Worm (Caenorhabditis elegans) whole organism, L2 larva: ENCODE results near the gene ctsa-3.1.

Experiments used
- blmp-1 ChIP-seq: sonication (generic microtip); optimal IDR thresholded peaks from 2 replicates; lab custom pipeline; 2017; ENCODE audit warnings: missing genetic modification characterization, mild to moderate bottlenecking, missing compliant biosample characterization, antibody characterized with exemption, moderate library complexity; ENCODE audit not compliant: insufficient read depth
- dmd-4 ChIP-seq: sonication (generic microtip); optimal IDR thresholded peaks from 2 replicates; lab custom pipeline; 2017; ENCODE audit warnings: missing biosample characterization, missing genetic modification characterization
- elt-3 ChIP-seq: sonication (generic microtip); optimal IDR thresholded peaks from 2 replicates; lab custom pipeline; 2017; ENCODE audit warnings: missing biosample characterization, missing genetic modification characterization
- lin-39 ChIP-seq: fragments of 150-350 bp; optimal IDR thresholded peaks from 2 replicates; lab custom pipeline; 2014; ENCODE audit warnings: missing biosample characterization, missing genetic modification reagents, missing genetic modification characterization
- lsy-2 ChIP-seq, 2 experiments: fragments of 150-350 bp in 1 of 2; sonication (generic microtip) in 1 of 2; optimal IDR thresholded peaks; 2 replicates each; lab custom pipeline; 2014 to 2017; ENCODE audit warnings: missing biosample characterization in 2 of 2, missing genetic modification characterization in 2 of 2
- nhr-237 ChIP-seq: fragments of 150-350 bp; optimal IDR thresholded peaks from 2 replicates; lab custom pipeline; 2014; ENCODE audit warnings: missing biosample characterization, missing genetic modification characterization
- unc-55 ChIP-seq: fragments of 150-350 bp; sonication (generic microtip); optimal IDR thresholded peaks from 3 replicates; lab custom pipeline; 2014; ENCODE audit warnings: missing biosample characterization, missing genetic modification reagents, missing genetic modification characterization

- TF ChIP-seq elt-3 (tag; lab: Kevin White, UChicago) (no peak), blmp-1 (tag; lab: Kevin White, UChicago) (no peak), unc-55 (GFP tag; lab: Kevin White, UChicago) (no peak), dmd-4 (tag; lab: Kevin White, UChicago) (no peak), lsy-2 (tag; optimal IDR thresholded peaks at IDR 0.05; lab: Kevin White, UChicago) (no peak), lin-39 (tag; lab: Kevin White, UChicago) (no peak), nhr-237 (tag; lab: Kevin White, UChicago) (no peak)
Measured at ce11 chrII:7230684-7231083, 2.0 kb upstream of the ctsa-3.1 start.
